Fruit fly (Drosophila melanogaster) whole organism, wandering third instar larva: ENCODE results near the gene Actn.

Source experiments
- Abd-B ChIP-seq: fragments of >200 bp; optimal IDR thresholded peaks from 2 replicates; lab custom pipeline; 2017; ENCODE audit warnings: missing biosample characterization, missing genetic modification characterization
- CG32264 ChIP-seq: fragments of 200-800 bp; sonication (Bioruptor generic); optimal IDR thresholded peaks from 2 replicates; lab custom pipeline; 2016; ENCODE audit warnings: missing biosample characterization, missing genetic modification characterization
- CG9705 ChIP-seq: fragments of 200-800 bp; sonication (Bioruptor generic); optimal IDR thresholded peaks from 2 replicates; lab custom pipeline; 2018; ENCODE audit warnings: missing biosample characterization, mild to moderate bottlenecking, missing genetic modification characterization
- Dfd ChIP-seq: fragments of >200 bp; optimal IDR thresholded peaks from 2 replicates; lab custom pipeline; 2017; ENCODE audit warnings: missing biosample characterization, missing genetic modification characterization
- Dif ChIP-seq: fragments of 200-275, 200-300 bp; sonication (Bioruptor generic); optimal IDR thresholded peaks from 2 replicates; lab custom pipeline; 2018; ENCODE audit warnings: missing biosample characterization, missing genetic modification characterization; ENCODE audit not compliant: partially characterized antibody
- GATAd ChIP-seq: sonication (Bioruptor generic); optimal IDR thresholded peaks from 2 replicates; lab custom pipeline; 2016; ENCODE audit warnings: missing biosample characterization, missing genetic modification characterization
- HLH106 ChIP-seq: fragments of 200-800 bp; optimal IDR thresholded peaks from 3 replicates; lab custom pipeline; 2019; ENCODE audit warnings: missing biosample characterization, mild to moderate bottlenecking, missing genetic modification characterization, moderate library complexity
- Hnf4 ChIP-seq: fragments of 200-800 bp; sonication (Bioruptor generic); optimal IDR thresholded peaks from 2 replicates; lab custom pipeline; 2016; ENCODE audit warnings: missing biosample characterization, mild to moderate bottlenecking, missing genetic modification characterization
- Hr83 ChIP-seq: fragments of 200-300 bp; sonication (Bioruptor generic); optimal IDR thresholded peaks from 2 replicates; lab custom pipeline; 2016; ENCODE audit warnings: missing biosample characterization, mild to moderate bottlenecking, missing genetic modification characterization, moderate library complexity; ENCODE audit not compliant: poor library complexity, severe bottlenecking
- Jra ChIP-seq: sonication (Bioruptor generic); optimal IDR thresholded peaks from 2 replicates; lab custom pipeline; 2016; ENCODE audit warnings: missing biosample characterization, missing genetic modification characterization
- Mio ChIP-seq: sonication (Bioruptor generic); optimal IDR thresholded peaks from 2 replicates; lab custom pipeline; 2016; ENCODE audit warnings: missing biosample characterization, missing genetic modification characterization
- Myc ChIP-seq: fragments of >200 bp; optimal IDR thresholded peaks from 2 replicates; lab custom pipeline; 2017
- N ChIP-seq: fragments of >200 bp; optimal IDR thresholded peaks from 2 replicates; lab custom pipeline; 2018; ENCODE audit warnings: missing biosample characterization, missing external identifiers, missing genetic modification characterization
- OdsH ChIP-seq: fragments of 200-800 bp; sonication (Bioruptor generic); optimal IDR thresholded peaks from 2 replicates; lab custom pipeline; 2016; ENCODE audit warnings: missing biosample characterization, mild to moderate bottlenecking, missing genetic modification characterization
- Rel ChIP-seq, 2 experiments: fragments of 200-800 bp; sonication (Bioruptor generic) in 1 of 2; optimal IDR thresholded peaks; 2 replicates in 1 of 2; 3 replicates in 1 of 2; lab custom pipeline; 2016 to 2019; ENCODE audit warnings: mild to moderate bottlenecking in 2 of 2, missing biosample characterization in 2 of 2, missing genetic modification characterization in 2 of 2, moderate library complexity in 1 of 2
- Sp1 ChIP-seq: fragments of 200-800 bp; sonication (Bioruptor generic); optimal IDR thresholded peaks from 3 replicates; lab custom pipeline; 2019; ENCODE audit warnings: missing biosample characterization, mild to moderate bottlenecking, missing genetic modification characterization, moderate library complexity
- Vsx2 ChIP-seq: fragments of 200-300, 225-300 bp; sonication (Bioruptor generic); optimal IDR thresholded peaks from 2 replicates; lab custom pipeline; 2018; ENCODE audit warnings: missing biosample characterization, missing genetic modification characterization; ENCODE audit not compliant: partially characterized antibody
- br ChIP-seq: fragments of 200-800 bp; sonication (Bioruptor generic); optimal IDR thresholded peaks from 2 replicates; lab custom pipeline; 2016; ENCODE audit warnings: missing biosample characterization, missing genetic modification characterization
- dl ChIP-seq, 2 experiments: fragments of 175-275, 200-275 bp in 1 of 2; fragments of 200-275 bp in 1 of 2; sonication (Bioruptor generic); optimal IDR thresholded peaks; lab custom pipeline; 2018; ENCODE audit warnings: mild to moderate bottlenecking in 2 of 2, missing biosample characterization in 2 of 2, missing genetic modification characterization in 2 of 2, moderate library complexity in 2 of 2; ENCODE audit not compliant: partially characterized antibody in 2 of 2, insufficient read depth in 1 of 2
- dmrt93B ChIP-seq: fragments of 200-800 bp; sonication (Bioruptor generic); optimal IDR thresholded peaks from 2 replicates; lab custom pipeline; 2018; ENCODE audit warnings: missing biosample characterization, mild to moderate bottlenecking, missing genetic modification characterization
- foxo ChIP-seq, 2 experiments: fragments of 200-800 bp; sonication (Bioruptor generic); optimal IDR thresholded peaks; 2 replicates in 1 of 2; 3 replicates in 1 of 2; lab custom pipeline; 2016 to 2017; ENCODE audit warnings: missing biosample characterization in 2 of 2, missing genetic modification characterization in 2 of 2
- fru ChIP-seq: fragments of 200-800 bp; sonication (Bioruptor generic); optimal IDR thresholded peaks from 3 replicates; lab custom pipeline; 2016; ENCODE audit warnings: missing biosample characterization, mild to moderate bottlenecking, missing genetic modification characterization
- h ChIP-seq: fragments of 200-800 bp; sonication (Bioruptor generic); optimal IDR thresholded peaks from 3 replicates; lab custom pipeline; 2016; ENCODE audit warnings: missing biosample characterization, mild to moderate bottlenecking, missing genetic modification characterization
- lola ChIP-seq: fragments of >200 bp; optimal IDR thresholded peaks from 2 replicates; lab custom pipeline; 2017; ENCODE audit warnings: missing biosample characterization, missing genetic modification characterization
- pan ChIP-seq: fragments of >200 bp; optimal IDR thresholded peaks from 2 replicates; lab custom pipeline; 2017
- psq ChIP-seq: fragments of 200-800 bp; sonication (Bioruptor generic); optimal IDR thresholded peaks from 3 replicates; lab custom pipeline; 2017; ENCODE audit warnings: missing biosample characterization, mild to moderate bottlenecking, missing genetic modification characterization, moderate library complexity
- rgr ChIP-seq: fragments of 200-800 bp; sonication (Bioruptor generic); optimal IDR thresholded peaks from 3 replicates; lab custom pipeline; 2016; ENCODE audit warnings: missing biosample characterization, mild to moderate bottlenecking, missing genetic modification characterization
- sv ChIP-seq: fragments of 200-800 bp; sonication (Bioruptor generic); optimal IDR thresholded peaks from 3 replicates; lab custom pipeline; 2016; ENCODE audit warnings: missing biosample characterization, missing genetic modification characterization
- tai ChIP-seq: sonication (Bioruptor generic); optimal IDR thresholded peaks from 2 replicates; lab custom pipeline; 2016; ENCODE audit warnings: missing biosample characterization, missing genetic modification characterization
- woc ChIP-seq: sonication (Bioruptor generic); optimal IDR thresholded peaks from 2 replicates; lab custom pipeline; 2016; ENCODE audit warnings: missing biosample characterization, mild to moderate bottlenecking, missing genetic modification characterization

Gene Actn

DNA sequence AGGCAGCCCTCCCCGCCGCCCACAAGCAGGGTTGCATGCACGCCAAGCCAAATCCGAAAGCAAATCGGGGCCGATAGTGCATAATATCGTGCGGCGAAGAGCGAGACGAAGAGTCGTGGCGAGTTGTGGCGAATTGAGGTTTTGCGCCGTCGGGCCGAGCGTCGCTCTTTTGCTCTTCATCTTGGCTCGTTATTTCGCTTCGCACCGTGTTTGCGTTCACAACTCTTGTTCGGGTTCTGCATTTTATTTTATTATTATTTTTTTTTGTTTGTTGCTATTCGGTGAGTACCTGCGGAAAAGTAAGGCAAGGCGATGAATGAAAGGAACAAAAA lies 30.0 kb downstream of the Actn start:
- TF ChIP-seq dl (GFP tag; optimal IDR thresholded peaks at IDR 0.05; lab: Kevin White, UChicago; ENCODE audit: insufficient read depth in 1 of 2, partially characterized antibody in 2 of 2) (peak in 1 of 2 experiments; percentile 18), tai (GFP tag; lab: Kevin White, UChicago) (no peak), Abd-B (GFP tag; lab: Kevin White, UChicago) (no peak), br (GFP tag; lab: Kevin White, UChicago) (no peak), Myc (lab: Kevin White, UChicago) (no peak), Hr83 (GFP tag; lab: Kevin White, UChicago) (no peak), Jra (GFP tag; lab: Kevin White, UChicago) (no peak), Dfd (no peak), Rel (GFP tag; optimal IDR thresholded peaks at IDR 0.05; lab: Kevin White, UChicago) (peak; percentile 17), Rel (tag; optimal IDR thresholded peaks at IDR 0.05; lab: Kevin White, UChicago) (no peak), GATAd (GFP tag; lab: Kevin White, UChicago) (no peak), woc (GFP tag; lab: Kevin White, UChicago) (peak; percentile 6), psq (GFP tag; lab: Kevin White, UChicago) (no peak), CG9705 (no peak), Dif (no peak), Mio (GFP tag; lab: Kevin White, UChicago) (no peak), N (no peak), Hnf4 (GFP tag; lab: Kevin White, UChicago) (no peak), dmrt93B (GFP tag; lab: Kevin White, UChicago) (no peak)

DNA sequence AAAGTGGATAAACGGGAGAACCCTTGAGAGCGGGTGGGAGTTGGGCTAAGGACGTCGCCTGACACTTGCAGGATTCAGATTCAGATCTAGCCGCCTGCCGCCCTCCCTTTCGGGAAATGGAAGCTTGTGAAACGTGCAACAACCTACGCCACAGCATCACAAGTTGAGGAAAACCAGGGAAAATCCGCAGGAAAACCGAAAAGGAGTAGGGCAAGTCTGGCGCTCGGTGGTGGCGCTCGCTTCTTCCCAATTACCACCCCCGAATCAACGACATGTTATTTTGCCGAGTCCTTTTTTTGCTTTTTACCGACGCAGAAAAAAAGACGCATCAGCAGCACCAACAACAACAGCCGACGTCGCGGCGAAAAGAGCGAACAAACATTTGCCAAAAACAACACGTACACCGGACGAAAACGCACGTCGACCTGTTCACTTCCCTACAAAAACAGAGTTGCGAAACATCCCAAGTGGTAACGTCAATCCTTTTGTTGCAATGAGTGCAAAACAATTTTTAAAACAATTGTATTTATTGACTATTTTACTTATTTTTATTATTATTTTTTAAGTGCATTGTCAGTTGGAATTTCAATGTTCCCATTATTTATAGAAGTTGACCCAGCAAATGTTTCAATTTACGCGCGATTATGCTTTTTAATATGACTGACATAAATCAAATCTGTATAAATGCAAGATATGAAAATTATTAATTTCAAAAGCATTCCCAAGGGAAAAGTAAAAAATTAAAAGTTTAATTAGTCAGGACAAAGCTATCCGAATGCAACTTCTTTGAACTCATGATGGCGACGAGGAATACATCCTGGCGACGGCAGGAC lies 30.6 kb downstream of the Actn start:
- TF ChIP-seq OdsH (GFP tag; lab: Kevin White, UChicago) (peak; percentile 19), dmrt93B (GFP tag; lab: Kevin White, UChicago) (peak; percentile 3), Hnf4 (GFP tag; lab: Kevin White, UChicago) (peak; percentile 0), foxo (GFP tag; optimal IDR thresholded peaks at IDR 0.05; lab: Kevin White, UChicago) (peak in 1 of 2 experiments; percentile 57), fru (GFP tag; lab: Kevin White, UChicago) (no peak), Vsx2 (GFP tag; lab: Kevin White, UChicago) (no peak), HLH106 (tag; lab: Kevin White, UChicago) (peak; percentile 40), Sp1 (GFP tag; lab: Kevin White, UChicago) (peak; percentile 41), h (peak; percentile 27), Abd-B (GFP tag; lab: Kevin White, UChicago) (no peak), GATAd (GFP tag; lab: Kevin White, UChicago) (no peak), rgr (GFP tag; lab: Kevin White, UChicago) (peak; percentile 41), woc (GFP tag; lab: Kevin White, UChicago) (peak; percentile 38), sv (peak; percentile 17)

DNA sequence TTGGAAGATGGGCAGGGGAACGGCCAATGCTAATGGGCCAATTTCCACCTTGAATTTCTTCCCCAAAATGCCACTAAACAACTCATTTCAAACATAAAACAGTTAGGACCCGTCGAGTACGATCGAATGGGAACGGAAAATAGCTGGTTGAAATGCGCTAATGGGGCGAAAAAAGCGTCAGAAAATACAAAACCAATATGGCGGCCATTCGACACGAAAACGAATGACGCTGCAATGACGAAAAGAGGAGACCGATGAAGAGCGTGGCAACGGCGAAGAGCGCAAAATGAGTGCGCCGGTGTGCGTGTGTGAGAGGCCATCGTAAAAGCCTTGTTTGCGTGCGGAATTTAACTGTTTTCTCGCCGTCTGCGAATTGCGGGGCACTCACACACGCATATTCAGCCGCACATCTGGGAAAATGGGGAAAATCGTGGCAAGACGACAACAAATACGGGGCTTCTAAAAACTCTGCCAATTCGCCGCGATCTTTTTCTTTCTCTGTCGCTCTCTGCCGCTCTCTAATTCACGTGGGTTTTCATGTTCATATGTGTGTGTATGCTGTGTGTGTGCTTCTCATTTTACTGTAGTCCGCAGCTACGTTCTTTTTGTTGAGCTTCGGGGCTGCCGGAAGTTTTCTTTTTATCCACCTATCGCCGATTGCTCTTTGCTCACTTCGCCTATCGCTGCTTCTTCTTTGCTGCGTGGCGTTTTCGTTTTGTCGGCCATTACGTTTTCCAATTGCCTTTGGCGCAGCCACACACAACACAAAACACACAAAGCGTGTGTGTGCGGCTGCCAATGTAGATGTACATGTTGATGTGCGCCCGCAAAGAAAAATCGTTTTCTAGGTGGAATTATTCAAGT lies 31.9 kb downstream of the Actn start, which contains the start of gene east:
east (plus strand) TSS at position 851 of the 864 bp plus-strand sequence.
- TF ChIP-seq CG32264 (no peak), pan (lab: Kevin White, UChicago) (no peak), CG9705 (no peak), tai (GFP tag; lab: Kevin White, UChicago) (no peak), foxo (GFP tag; optimal IDR thresholded peaks at IDR 0.05; lab: Kevin White, UChicago) (no peak), psq (GFP tag; lab: Kevin White, UChicago) (peak; percentile 92), Hnf4 (GFP tag; lab: Kevin White, UChicago) (no peak), Hr83 (GFP tag; lab: Kevin White, UChicago) (no peak), br (GFP tag; lab: Kevin White, UChicago) (no peak), woc (GFP tag; lab: Kevin White, UChicago) (no peak), Sp1 (GFP tag; lab: Kevin White, UChicago) (peak; percentile 36), sv (no peak), lola (GFP tag; lab: Kevin White, UChicago) (no peak)
